Worm (Caenorhabditis elegans): ENCODE data around the gene T21C12.4.

DNA sequence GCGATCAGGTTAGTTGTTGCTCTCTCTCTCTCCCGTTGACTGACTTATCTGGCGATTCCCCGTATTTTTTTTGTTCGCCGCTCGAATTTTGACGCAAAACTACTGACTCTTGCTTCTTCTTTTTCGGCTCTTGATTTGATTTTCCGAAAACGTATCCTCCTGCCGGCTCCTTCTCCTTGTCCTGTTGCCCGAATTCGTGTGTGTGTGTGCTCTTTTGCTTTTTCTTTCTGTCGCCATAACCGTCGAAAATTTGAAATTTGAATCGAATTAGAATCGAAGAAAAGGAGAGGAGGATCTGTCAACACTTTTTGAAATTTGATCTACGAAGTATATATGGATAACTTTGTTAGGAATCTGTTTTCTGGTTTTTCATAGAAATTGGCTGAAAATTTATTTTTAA, 45.2 kb downstream of the T21C12.4 start:
- TF ChIP-seq F13H6.1 (tag; optimal IDR thresholded peaks at IDR 0.05) (no peak), nhr-77 (tag; optimal IDR thresholded peaks at IDR 0.05) (no peak), ama-1 (optimal IDR thresholded peaks at IDR 0.05) (no peak), ztf-4 (tag; optimal IDR thresholded peaks at IDR 0.05) (no peak), nhr-10 (tag; optimal IDR thresholded peaks at IDR 0.05) (no peak), ZK546.5 (tag; optimal IDR thresholded peaks at IDR 0.05) (no peak), nhr-12 (tag; optimal IDR thresholded peaks at IDR 0.05) (no peak), mbf-1 (tag; optimal IDR thresholded peaks at IDR 0.05) (no peak), elt-3 (tag; optimal IDR thresholded peaks at IDR 0.05) (no peak)
